Worm (Caenorhabditis elegans) whole organism, late embryonic: ENCODE results near the gene F46C5.2.

ENCODE experiments used
- F13H6.1 ChIP-seq: sonication (generic microtip); optimal IDR thresholded peaks from 2 replicates; lab custom pipeline; 2016; ENCODE audit warnings: missing genetic modification characterization, missing compliant biosample characterization
- ahr-1 ChIP-seq: sonication (generic microtip); optimal IDR thresholded peaks from 2 replicates; lab custom pipeline; 2016; ENCODE audit warnings: missing genetic modification characterization, missing compliant biosample characterization
- che-1 ChIP-seq: sonication (generic microtip); optimal IDR thresholded peaks from 2 replicates; lab custom pipeline; 2016; ENCODE audit warnings: mild to moderate bottlenecking, missing genetic modification characterization, missing compliant biosample characterization
- elt-2 ChIP-seq: sonication (generic microtip); optimal IDR thresholded peaks from 2 replicates; lab custom pipeline; 2016; ENCODE audit warnings: missing genetic modification reagents, missing genetic modification characterization, missing compliant biosample characterization
- hlh-13 ChIP-seq: fragments of 200-800 bp; sonication (Bioruptor generic); optimal IDR thresholded peaks from 2 replicates; lab custom pipeline; 2018; ENCODE audit warnings: mild to moderate bottlenecking, missing genetic modification characterization, missing compliant biosample characterization
- madf-2 ChIP-seq: sonication (generic microtip); optimal IDR thresholded peaks from 2 replicates; lab custom pipeline; 2017; ENCODE audit warnings: missing genetic modification characterization, missing compliant biosample characterization
- nhr-11 ChIP-seq: fragments of 150-350 bp; optimal IDR thresholded peaks from 2 replicates; lab custom pipeline; 2014; ENCODE audit warnings: missing biosample characterization, missing genetic modification characterization
- pha-4 ChIP-seq: fragments of 150-350 bp; optimal IDR thresholded peaks from 2 replicates; lab custom pipeline; 2018; ENCODE audit warnings: missing biosample characterization, missing genetic modification reagents, missing genetic modification characterization
- tbx-7 ChIP-seq: sonication (generic microtip); optimal IDR thresholded peaks from 2 replicates; lab custom pipeline; 2016; ENCODE audit warnings: missing genotype, missing genetic modification characterization, missing compliant biosample characterization
- unc-42 ChIP-seq: sonication (generic microtip); optimal IDR thresholded peaks from 2 replicates; lab custom pipeline; 2016; ENCODE audit warnings: missing genotype, missing genetic modification characterization, missing compliant biosample characterization
- zip-5 ChIP-seq: sonication (generic microtip); optimal IDR thresholded peaks from 2 replicates; lab custom pipeline; 2016; ENCODE audit warnings: missing genetic modification characterization, missing compliant biosample characterization

DNA sequence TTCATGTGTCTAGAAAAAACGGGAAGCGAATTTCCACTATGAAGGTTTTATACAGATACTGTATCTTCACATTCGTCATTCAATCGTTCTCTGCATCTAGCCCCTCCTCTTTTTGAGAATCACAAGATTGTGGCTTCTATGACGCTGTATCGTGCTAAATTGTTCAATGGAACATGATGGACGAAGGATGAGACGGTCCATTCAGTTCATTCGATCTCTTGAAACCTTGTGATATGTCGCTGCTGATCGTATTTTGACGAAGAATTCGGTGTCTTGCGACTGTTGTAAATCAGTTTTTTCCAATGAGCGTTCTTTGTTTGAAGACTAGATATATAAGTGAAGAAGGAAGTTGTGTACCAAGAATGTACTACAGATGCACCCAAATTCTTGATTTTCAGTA is 15.4 kb downstream of the F46C5.2 start:
- no peak for TF ChIP-seq tbx-7 (tag; lab: Kevin White, UChicago)
- no peak for TF ChIP-seq hlh-13 (GFP tag; lab: Kevin White, UChicago)
- no peak for TF ChIP-seq ahr-1 (tag; lab: Kevin White, UChicago)
- TF ChIP-seq pha-4: no peak
- no peak for TF ChIP-seq F13H6.1 (tag; lab: Kevin White, UChicago)
- TF ChIP-seq unc-42 (tag; lab: Kevin White, UChicago): no peak
- TF ChIP-seq zip-5: no peak
- TF ChIP-seq nhr-11 (tag; lab: Kevin White, UChicago): no peak
- TF ChIP-seq elt-2 (tag; lab: Kevin White, UChicago): no peak
- no peak for TF ChIP-seq che-1 (tag; lab: Kevin White, UChicago)
- TF ChIP-seq madf-2 (tag; lab: Kevin White, UChicago): no peak
